Worm (Caenorhabditis elegans) whole organism, early embryonic: ENCODE data around the gene fbxa-174.

Experiments used
- ama-1 ChIP-seq: fragments of 150-350 bp; optimal IDR thresholded peaks from 2 replicates; lab custom pipeline; 2014
- ceh-13 ChIP-seq: fragments of 200-800 bp; sonication (Bioruptor generic); optimal IDR thresholded peaks from 2 replicates; lab custom pipeline; 2018; ENCODE audit warnings: mild to moderate bottlenecking, missing genetic modification characterization, missing compliant biosample characterization
- ceh-36 ChIP-seq: sonication (generic microtip); optimal IDR thresholded peaks from 2 replicates; lab custom pipeline; 2016; ENCODE audit warnings: missing genetic modification characterization, inconsistent platforms, missing compliant biosample characterization
- flt-1 ChIP-seq: fragments of 200-800 bp; sonication (Bioruptor generic); IDR thresholded peaks from 2 replicates; pipeline ENCODE4 v1.3.6; 2022; ENCODE audit warnings: missing genetic modification characterization, missing compliant biosample characterization
- hnd-1 ChIP-seq: sonication (generic microtip); optimal IDR thresholded peaks from 2 replicates; lab custom pipeline; 2016; ENCODE audit warnings: missing genetic modification characterization, missing compliant biosample characterization
- scrt-1 ChIP-seq: fragments of 200-800 bp; sonication (Bioruptor generic); IDR thresholded peaks from 2 replicates; pipeline ENCODE4 v1.3.6; 2022; ENCODE audit warnings: missing genetic modification characterization, missing compliant biosample characterization
- tbx-11 ChIP-seq: fragments of 200-800 bp; sonication (Bioruptor generic); IDR thresholded peaks from 2 replicates; pipeline ENCODE4 v1.3.6; 2022; ENCODE audit warnings: missing genetic modification characterization, missing compliant biosample characterization
- tra-4 ChIP-seq: sonication (generic microtip); optimal IDR thresholded peaks from 2 replicates; lab custom pipeline; 2017; ENCODE audit warnings: missing genetic modification characterization, missing compliant biosample characterization

DNA sequence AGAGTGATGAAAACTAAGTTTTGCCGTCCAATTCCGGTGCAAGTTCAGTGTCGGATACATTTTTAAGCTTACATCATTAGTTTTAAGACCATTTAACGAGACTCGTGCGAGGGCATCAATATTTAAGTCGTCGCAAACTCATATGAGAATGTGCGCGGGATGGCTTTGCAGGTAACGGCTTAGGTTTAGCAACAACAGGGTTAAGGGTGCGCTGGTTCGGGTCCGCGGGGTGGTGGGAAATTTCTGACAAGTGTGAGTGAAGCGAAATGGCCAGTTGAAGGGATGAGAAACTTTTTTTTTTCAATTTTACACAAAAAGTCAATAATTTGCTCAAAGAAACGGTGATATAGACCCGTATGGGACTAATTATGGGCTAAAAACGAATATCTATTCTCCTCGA, 44.4 kb downstream of the fbxa-174 start:
- TF ChIP-seq ceh-13 (GFP tag; lab: Kevin White, UChicago) (no peak), ama-1 (no peak), hnd-1 (tag; lab: Kevin White, UChicago) (no peak), ceh-36 (tag; lab: Kevin White, UChicago) (no peak), tra-4 (no peak), tbx-11 (GFP tag; lab: Robert Waterston, UW) (no peak), scrt-1 (GFP tag; lab: Robert Waterston, UW) (no peak), flt-1 (GFP tag; lab: Robert Waterston, UW) (no peak)
